In the genomic region with DNA sequence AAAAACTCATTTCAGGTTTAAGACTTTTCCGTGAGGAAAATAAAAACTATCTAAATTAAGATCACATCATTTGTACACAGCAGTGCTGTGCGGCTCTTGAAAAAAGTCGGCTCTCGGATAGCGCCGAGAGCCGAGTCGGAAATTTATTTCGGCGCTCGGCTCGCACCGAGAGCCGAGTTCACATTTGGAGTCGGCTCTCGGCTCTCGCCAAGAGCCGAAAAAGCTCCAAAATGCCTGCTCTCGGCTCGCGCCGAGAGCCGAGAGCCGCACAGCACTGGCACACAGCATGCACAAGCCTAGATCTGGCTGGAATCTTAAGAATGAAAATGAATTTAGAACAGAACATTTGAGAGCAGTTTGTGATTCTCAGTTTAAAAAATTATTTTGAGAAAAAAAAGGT, we compare ENCODE assay signal across 2 worm cellular contexts.
TF ChIP-seq lines count a peak whose summit lies in the region.

No protein-coding gene starts in this region.

TF ChIP-seq in whole organism, L4 larva, 104 proteins besides CTCF, POLR2A, EP300 and RAD21:
- TF ChIP-seq lin-29 (GFP tag; IDR thresholded peaks at IDR 0.05; lab: Robert Waterston, UW) (no peak), set-16 (GFP tag; IDR thresholded peaks at IDR 0.05; lab: Robert Waterston, UW) (peak; percentile 89), lir-3 (tag; optimal IDR thresholded peaks at IDR 0.05; lab: Kevin White, UChicago) (no peak), unc-62 (GFP tag; optimal IDR thresholded peaks at IDR 0.05 in 1 of 2; lab: Kevin White, UChicago) (no peak), unc-62 (tag; optimal IDR thresholded peaks at IDR 0.05; lab: Kevin White, UChicago) (no peak)

TF ChIP-seq in whole organism, young adult, 124 proteins besides CTCF, POLR2A, EP300 and RAD21:
- TF ChIP-seq snpc-3.4 (tag; optimal IDR thresholded peaks at IDR 0.05; lab: Kevin White, UChicago): no peak
- no peak for TF ChIP-seq F52B5.7 (tag; optimal IDR thresholded peaks at IDR 0.05; lab: Kevin White, UChicago)
- peak; percentile 70; the same call in 1 of the 2 replicates for TF ChIP-seq egrh-3 (GFP tag; IDR thresholded peaks at IDR 0.05; lab: Robert Waterston, UW)
- TF ChIP-seq zfh-2 (GFP tag; conservative IDR thresholded peaks at IDR 0.05; lab: Robert Waterston, UW): peak; percentile 79; the same call in 1 of the 2 replicates
- TF ChIP-seq bed-1 (GFP tag; IDR thresholded peaks at IDR 0.05; lab: Robert Waterston, UW): no peak
TF ChIP-seq in whole organism, young adult: peak in this region for 2.
